Worm (Caenorhabditis elegans) whole organism, midembryonic: ENCODE results near the gene aakg-3.

Experiments
- flt-1 ChIP-seq: fragments of 200-800 bp; sonication (Bioruptor generic); IDR thresholded peaks from 2 replicates; pipeline ENCODE4 v1.3.6; 2022; ENCODE audit warnings: missing genetic modification characterization, missing compliant biosample characterization
- ztf-23 ChIP-seq: fragments of 200-800 bp; sonication (Bioruptor generic); IDR thresholded peaks from 2 replicates; pipeline ENCODE4 v1.3.6; 2022; ENCODE audit warnings: missing genetic modification reagents, missing genetic modification characterization, missing compliant biosample characterization

DNA sequence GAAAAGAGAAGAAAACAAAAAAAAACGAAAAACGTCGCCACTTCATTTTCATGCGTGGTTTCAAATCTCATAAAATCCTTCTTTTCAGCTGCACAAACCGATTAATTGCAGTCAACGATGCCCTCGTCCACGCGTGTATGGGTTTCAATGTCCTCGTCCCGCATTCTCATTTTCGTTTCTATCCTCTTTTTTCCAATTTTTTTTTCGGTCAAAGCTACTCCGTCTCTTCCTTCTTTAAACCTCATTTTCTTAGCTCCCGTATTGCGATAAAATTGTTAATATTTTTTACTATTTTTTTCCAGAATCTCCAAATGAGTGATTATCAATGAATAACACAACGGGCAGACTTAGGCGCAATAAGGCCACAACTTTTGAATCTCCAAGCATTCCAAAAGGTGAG, at the start of gene aakg-3:
- no peak for TF ChIP-seq flt-1
- no peak for TF ChIP-seq ztf-23 (GFP tag; lab: Robert Waterston, UW)
